Fruit fly (Drosophila melanogaster) Kc167 (cell line): ENCODE results near the gene Tango9.

Experiments used
- Myc ChIP-seq: fragments of >200 bp; optimal IDR thresholded peaks from 2 replicates; lab custom pipeline; 2017; ENCODE audit warnings: missing external identifiers
- insv ChIP-seq: fragments of >200 bp; optimal IDR thresholded peaks from 3 replicates; lab custom pipeline; 2018; ENCODE audit warnings: missing external identifiers
- psq ChIP-seq: fragments of >200 bp; optimal IDR thresholded peaks from 2 replicates; lab custom pipeline; 2017; ENCODE audit warnings: missing external identifiers
- ttk ChIP-seq: sonication (Bioruptor generic); optimal IDR thresholded peaks from 2 replicates; lab custom pipeline; 2017; ENCODE audit warnings: missing external identifiers

dm6 chr3R:11962739-11963214 is 11.9 kb downstream of the Tango9 start, which contains the start of the genes CG3281 and aurA:
- TF ChIP-seq Myc (lab: Kevin White, UChicago) (no peak), psq (lab: Kevin White, UChicago) (no peak), ttk (lab: Kevin White, UChicago) (no peak), insv (lab: Kevin White, UChicago) (no peak)
